Fruit fly (Drosophila melanogaster) whole organism, embryonic: Measurements from ENCODE around the gene CG14515.
A peak's percentile ranks its signal among the peaks of the same experiment; 100 is the strongest.

Experiments
- Atf6 ChIP-seq: fragments of 200-800 bp; sonication (Bioruptor generic); IDR thresholded peaks from 2 replicates; pipeline ENCODE4 v1.3.6; 2022; ENCODE audit warnings: missing biosample characterization, missing genetic modification characterization
- B-H1 ChIP-seq: fragments of 200-800 bp; sonication (Bioruptor generic); IDR thresholded peaks from 3 replicates; pipeline ENCODE4 v1.3.6; 2022; ENCODE audit warnings: missing biosample characterization, missing genetic modification characterization
- Blimp-1 ChIP-seq: fragments of 200-800 bp; sonication (Bioruptor generic); optimal IDR thresholded peaks from 3 replicates; lab custom pipeline; 2018; ENCODE audit warnings: missing biosample characterization, missing genetic modification characterization, mild to moderate bottlenecking, moderate library complexity, missing genetic modification reagents
- CG10209 ChIP-seq: fragments of 200-800 bp; sonication (Bioruptor generic); optimal IDR thresholded peaks from 3 replicates; lab custom pipeline; 2017; ENCODE audit warnings: missing biosample characterization, mild to moderate bottlenecking, missing genetic modification characterization, missing genetic modification reagents
- CG10366 ChIP-seq: fragments of 200-800 bp; sonication (Bioruptor generic); IDR thresholded peaks from 2 replicates; pipeline ENCODE4 v1.3.6; 2022; ENCODE audit warnings: missing biosample characterization, missing genetic modification characterization
- CG10654 ChIP-seq: fragments of 200-800 bp; sonication (Bioruptor generic); optimal IDR thresholded peaks from 2 replicates; lab custom pipeline; 2016; ENCODE audit warnings: missing biosample characterization, missing genetic modification characterization
- CG11093 ChIP-seq: fragments of 200-800 bp; sonication (Bioruptor generic); IDR thresholded peaks from 3 replicates; pipeline ENCODE4 v1.3.6; 2022; ENCODE audit warnings: missing biosample characterization, missing genetic modification characterization
- CG11456 ChIP-seq: fragments of 200-800 bp; sonication (Bioruptor generic); IDR thresholded peaks from 3 replicates; pipeline ENCODE4 v1.3.6; 2022; ENCODE audit warnings: missing biosample characterization, missing genetic modification characterization
- CG12071 ChIP-seq: fragments of 200-800 bp; sonication (Bioruptor generic); optimal IDR thresholded peaks from 3 replicates; lab custom pipeline; 2018; ENCODE audit warnings: missing biosample characterization, mild to moderate bottlenecking, missing genetic modification characterization
- CG14965 ChIP-seq: fragments of 200-800 bp; sonication (Bioruptor generic); optimal IDR thresholded peaks from 2 replicates; lab custom pipeline; 2016; ENCODE audit warnings: missing biosample characterization, missing genetic modification characterization, borderline replicate concordance
- CG15601 ChIP-seq: fragments of 200-800 bp; sonication (Bioruptor generic); optimal IDR thresholded peaks from 3 replicates; lab custom pipeline; 2019; ENCODE audit warnings: missing biosample characterization, mild to moderate bottlenecking, missing genetic modification characterization, moderate library complexity
- CG17359 ChIP-seq: fragments of 200-800 bp; sonication (Bioruptor generic); optimal IDR thresholded peaks from 3 replicates; lab custom pipeline; 2018; ENCODE audit warnings: missing biosample characterization, mild to moderate bottlenecking, missing genetic modification characterization, moderate library complexity
- CG17802 ChIP-seq: fragments of 200-800 bp; sonication (Bioruptor generic); optimal IDR thresholded peaks from 2 replicates; lab custom pipeline; 2018; ENCODE audit warnings: missing biosample characterization, mild to moderate bottlenecking, missing genetic modification characterization, moderate library complexity
- CG18262 ChIP-seq: fragments of 200-800 bp; optimal IDR thresholded peaks from 3 replicates; lab custom pipeline; 2019; ENCODE audit warnings: missing biosample characterization, mild to moderate bottlenecking, missing genetic modification characterization, moderate library complexity
- CG31388 ChIP-seq: fragments of 200-800 bp; sonication (Bioruptor generic); optimal IDR thresholded peaks from 2 replicates; lab custom pipeline; 2016; ENCODE audit warnings: missing biosample characterization, missing genetic modification characterization
- CG33213 ChIP-seq: fragments of 200-800 bp; sonication (Bioruptor generic); optimal IDR thresholded peaks from 3 replicates; lab custom pipeline; 2016; ENCODE audit warnings: missing biosample characterization, missing genetic modification characterization
- CG3726 ChIP-seq: fragments of 200-800 bp; sonication (Bioruptor generic); IDR thresholded peaks from 3 replicates; pipeline ENCODE4, ENCODE4 v1.3.6; 2022; ENCODE audit warnings: missing biosample characterization, missing genetic modification characterization
- CG4730 ChIP-seq: fragments of 200-800 bp; sonication (Bioruptor generic); IDR thresholded peaks from 2 replicates; pipeline ENCODE4 v1.3.6; 2022; ENCODE audit warnings: missing biosample characterization, missing genetic modification characterization
- CG6272 ChIP-seq: fragments of 200-800 bp; sonication (Bioruptor generic); IDR thresholded peaks from 2 replicates; pipeline ENCODE4 v1.3.6; 2022; ENCODE audit warnings: missing biosample characterization, missing genetic modification characterization
- CG6813 ChIP-seq: fragments of 200-800 bp; sonication (Bioruptor generic); optimal IDR thresholded peaks from 2 replicates; lab custom pipeline; 2017; ENCODE audit warnings: missing biosample characterization, missing genetic modification characterization, mild to moderate bottlenecking, moderate library complexity, missing genetic modification reagents
- CG7786 ChIP-seq: fragments of 200-800 bp; sonication (Bioruptor generic); optimal IDR thresholded peaks from 2 replicates; lab custom pipeline; 2016; ENCODE audit warnings: missing biosample characterization, missing genetic modification characterization
- CG8089 ChIP-seq: fragments of 200-800 bp; sonication (Bioruptor generic); optimal IDR thresholded peaks from 3 replicates; lab custom pipeline; 2016; ENCODE audit warnings: missing biosample characterization, missing genetic modification characterization
- Doc3 ChIP-seq: fragments of 200-800 bp; sonication (Bioruptor generic); IDR thresholded peaks from 3 replicates; pipeline ENCODE4 v1.3.6; 2022; ENCODE audit warnings: missing biosample characterization, missing genetic modification characterization; ENCODE audit not compliant: partially characterized antibody
- Drgx ChIP-seq: fragments of 200-800 bp; sonication (Bioruptor generic); IDR thresholded peaks from 2 replicates; pipeline ENCODE4 v1.3.6; 2022; ENCODE audit warnings: missing biosample characterization, missing genetic modification characterization
- Eip74EF ChIP-seq, 2 experiments: fragments of 200-800 bp in 1 of 2; fragments of >200 bp in 1 of 2; sonication (Bioruptor generic) in 1 of 2; optimal IDR thresholded peaks; 2 replicates each; lab custom pipeline; 2017 to 2019; ENCODE audit warnings: missing biosample characterization in 2 of 2, missing genetic modification characterization in 2 of 2, mild to moderate bottlenecking in 1 of 2, moderate library complexity in 1 of 2
- Hr3 ChIP-seq: fragments of 200-800 bp; sonication (Bioruptor generic); optimal IDR thresholded peaks from 3 replicates; lab custom pipeline; 2016; ENCODE audit warnings: missing biosample characterization, missing genetic modification characterization
- Hsf ChIP-seq: fragments of 200-800 bp; sonication (Bioruptor generic); optimal IDR thresholded peaks from 3 replicates; lab custom pipeline; 2016; ENCODE audit warnings: missing biosample characterization, missing genetic modification characterization
- NC2β ChIP-seq: fragments of 200-800 bp; sonication (Bioruptor generic); optimal IDR thresholded peaks from 2 replicates; lab custom pipeline; 2016; ENCODE audit warnings: missing biosample characterization, missing genetic modification characterization
- Oli ChIP-seq: fragments of 200-800 bp; sonication (Bioruptor generic); optimal IDR thresholded peaks from 2 replicates; lab custom pipeline; 2018; ENCODE audit warnings: missing biosample characterization, mild to moderate bottlenecking, missing genetic modification characterization, moderate library complexity
- Scr ChIP-seq: fragments of 200-800 bp; sonication (Bioruptor generic); IDR thresholded peaks from 2 replicates; pipeline ENCODE4 v1.3.6; 2022; ENCODE audit warnings: missing biosample characterization, missing genetic modification characterization; ENCODE audit not compliant: partially characterized antibody
- Side ChIP-seq: fragments of 200-800 bp; sonication (Bioruptor generic); optimal IDR thresholded peaks from 2 replicates; lab custom pipeline; 2016; ENCODE audit warnings: missing biosample characterization, missing genetic modification characterization
- ap ChIP-seq: fragments of 200-800 bp; sonication (Bioruptor generic); IDR thresholded peaks from 2 replicates; pipeline ENCODE4 v1.3.6; 2022; ENCODE audit warnings: missing biosample characterization, missing genetic modification characterization
- da ChIP-seq: fragments of 200-800 bp; sonication (Bioruptor generic); optimal IDR thresholded peaks from 2 replicates; lab custom pipeline; 2016; ENCODE audit warnings: missing biosample characterization, missing genetic modification characterization
- dm ChIP-seq: fragments of 200-800 bp; sonication (Bioruptor generic); optimal IDR thresholded peaks from 3 replicates; lab custom pipeline; 2016; ENCODE audit warnings: missing biosample characterization, missing genetic modification characterization
- eyg ChIP-seq: fragments of 200-800 bp; sonication (Bioruptor generic); optimal IDR thresholded peaks from 3 replicates; lab custom pipeline; 2016; ENCODE audit warnings: missing biosample characterization, missing genetic modification characterization
- fd64A ChIP-seq: fragments of 200-800 bp; sonication (Bioruptor generic); optimal IDR thresholded peaks from 3 replicates; lab custom pipeline; 2018; ENCODE audit warnings: missing biosample characterization, mild to moderate bottlenecking, missing genetic modification characterization
- fd96Cb ChIP-seq: fragments of 200-800 bp; sonication (Bioruptor generic); optimal IDR thresholded peaks from 2 replicates; lab custom pipeline; 2018; ENCODE audit warnings: missing biosample characterization, mild to moderate bottlenecking, missing genetic modification characterization, moderate library complexity
- fu2 ChIP-seq: fragments of 200-800 bp; sonication (Bioruptor generic); optimal IDR thresholded peaks from 2 replicates; lab custom pipeline; 2016; ENCODE audit warnings: missing biosample characterization, missing genetic modification characterization
- jigr1 ChIP-seq: fragments of 200-800 bp; sonication (Bioruptor generic); IDR thresholded peaks from 3 replicates; pipeline ENCODE4 v1.3.6; 2022; ENCODE audit warnings: missing biosample characterization, missing genetic modification characterization
- jing ChIP-seq: fragments of 200-800 bp; sonication (Bioruptor generic); optimal IDR thresholded peaks from 2 replicates; lab custom pipeline; 2018; ENCODE audit warnings: missing biosample characterization, mild to moderate bottlenecking, missing genetic modification characterization
- mam ChIP-seq: fragments of 200-800 bp; sonication (Bioruptor generic); optimal IDR thresholded peaks from 3 replicates; lab custom pipeline; 2016; ENCODE audit warnings: missing biosample characterization, missing genetic modification characterization
- phol ChIP-seq: fragments of 200-800 bp; sonication (Bioruptor generic); optimal IDR thresholded peaks from 3 replicates; lab custom pipeline; 2018; ENCODE audit warnings: missing biosample characterization, mild to moderate bottlenecking, missing genetic modification characterization, moderate library complexity
- run ChIP-seq: fragments of 200-800 bp; sonication (Bioruptor generic); optimal IDR thresholded peaks from 3 replicates; lab custom pipeline; 2018; ENCODE audit warnings: missing biosample characterization, mild to moderate bottlenecking, missing genetic modification characterization
- sr ChIP-seq: fragments of 200-800 bp; sonication (Bioruptor generic); IDR thresholded peaks from 3 replicates; pipeline ENCODE4 v1.3.6; 2022; ENCODE audit warnings: missing biosample characterization, missing genetic modification characterization
- tap ChIP-seq: fragments of 200-800 bp; optimal IDR thresholded peaks from 3 replicates; lab custom pipeline; 2019; ENCODE audit warnings: missing biosample characterization, mild to moderate bottlenecking, missing genetic modification characterization, moderate library complexity
- tin ChIP-seq: fragments of 200-800 bp; sonication (Bioruptor generic); optimal IDR thresholded peaks from 3 replicates; lab custom pipeline; 2016; ENCODE audit warnings: missing biosample characterization, missing genetic modification characterization
- unpg ChIP-seq: fragments of 200-800 bp; sonication (Bioruptor generic); optimal IDR thresholded peaks from 3 replicates; lab custom pipeline; 2018; ENCODE audit warnings: missing biosample characterization, mild to moderate bottlenecking, missing genetic modification characterization, moderate library complexity
- vfl ChIP-seq: fragments of 200-800 bp; sonication (Bioruptor generic); optimal IDR thresholded peaks from 2 replicates; lab custom pipeline; 2016; ENCODE audit warnings: missing biosample characterization, missing genetic modification characterization

The CG14515 gene

DNA sequence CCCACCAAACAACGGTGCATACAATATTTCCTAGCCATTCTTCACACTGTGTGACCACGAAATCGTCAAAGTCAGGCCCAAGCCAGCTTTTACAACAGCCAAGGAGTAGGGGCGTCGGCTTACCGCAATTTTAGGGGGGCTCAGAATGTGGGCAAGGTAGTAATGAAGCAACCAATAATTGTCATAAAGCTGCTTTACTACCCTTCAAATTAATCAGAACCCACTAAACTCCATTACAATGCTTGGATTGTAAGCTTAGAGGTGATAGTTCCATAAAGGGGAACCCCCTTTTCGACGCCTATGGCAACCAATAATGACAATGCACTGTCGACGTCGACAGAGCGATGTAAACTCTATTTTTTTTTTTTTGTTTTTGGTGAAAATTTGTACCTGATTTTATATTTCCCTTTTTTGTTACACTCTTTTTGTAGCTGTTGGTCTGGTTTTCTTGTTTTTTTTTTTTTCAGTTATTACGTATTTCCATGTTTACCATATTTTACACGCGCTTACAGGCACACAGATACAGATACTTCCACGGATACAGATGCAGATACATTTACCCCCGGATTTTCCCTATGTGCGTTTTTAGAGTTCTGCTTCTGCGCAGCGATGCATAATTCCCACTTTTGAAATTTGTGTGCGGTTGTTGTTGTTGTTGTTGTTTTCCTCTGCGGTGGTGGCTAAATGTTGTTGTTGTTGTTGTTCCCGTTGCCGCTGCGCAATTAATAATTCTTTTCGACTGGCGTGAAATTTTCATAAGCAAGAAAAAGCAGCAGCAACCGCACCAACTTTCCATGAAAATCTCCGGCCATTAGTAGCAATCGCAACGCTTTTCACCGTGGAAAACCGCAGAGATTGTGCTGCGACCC lies 7.5 kb downstream of the CG14515 start (continued):
- TF ChIP-seq CG12071 (GFP tag; lab: Kevin White, UChicago) (peak; percentile 76), Oli (tag; lab: Kevin White, UChicago) (peak; percentile 84), Hr3 (GFP tag; lab: Kevin White, UChicago) (peak; percentile 56), Drgx (GFP tag; lab: Robert Waterston, UW) (peak; percentile 62), CG31388 (GFP tag; lab: Kevin White, UChicago) (peak; percentile 30), jigr1 (GFP tag; lab: Robert Waterston, UW) (peak; percentile 80; the same call in 2 of the 3 replicates), CG15601 (tag; lab: Kevin White, UChicago) (peak; percentile 79), fd96Cb (tag; lab: Kevin White, UChicago) (peak; percentile 88), tap (tag; lab: Kevin White, UChicago) (peak; percentile 74), CG4730 (GFP tag; lab: Robert Waterston, UW) (peak; percentile 40), CG6813 (GFP tag; lab: Kevin White, UChicago) (peak; percentile 57), Doc3 (GFP tag; lab: Robert Waterston, UW) (no peak), Blimp-1 (GFP tag; lab: Kevin White, UChicago) (peak; percentile 84), da (GFP tag; lab: Kevin White, UChicago) (peak; percentile 43), NC2β (GFP tag; lab: Kevin White, UChicago) (peak; percentile 68), vfl (GFP tag; lab: Kevin White, UChicago) (no peak), CG11093 (GFP tag; lab: Robert Waterston, UW) (peak; percentile 79), Scr (GFP tag; lab: Robert Waterston, UW) (no peak), CG3726 (peak; percentile 72; the same call in 1 of the 3 replicates), fd64A (peak; percentile 79), CG10654 (GFP tag; lab: Kevin White, UChicago) (peak; percentile 76), CG17359 (peak; percentile 85), eyg (GFP tag; lab: Kevin White, UChicago) (peak; percentile 60), Eip74EF (GFP tag; optimal IDR thresholded peaks at IDR 0.05; lab: Kevin White, UChicago) (peak in 1 of 2 experiments; percentile 78), CG11456 (GFP tag; lab: Robert Waterston, UW) (0 out of 3 replicates have a peak, but pooled peaks have one; percentile 61), run (tag; lab: Kevin White, UChicago) (peak; percentile 65), jing (GFP tag; lab: Kevin White, UChicago) (peak; percentile 73), CG10209 (GFP tag; lab: Kevin White, UChicago) (peak; percentile 68), CG7786 (GFP tag; lab: Kevin White, UChicago) (peak; percentile 33), phol (tag; lab: Kevin White, UChicago) (peak; percentile 87), Atf6 (GFP tag; lab: Robert Waterston, UW) (no peak), dm (GFP tag; lab: Kevin White, UChicago) (peak; percentile 42), fu2 (GFP tag; lab: Kevin White, UChicago) (no peak), Side (GFP tag; lab: Kevin White, UChicago) (peak; percentile 71), B-H1 (GFP tag; lab: Robert Waterston, UW) (peak; percentile 66), Hsf (GFP tag; lab: Kevin White, UChicago) (peak; percentile 66), CG17802 (tag; lab: Kevin White, UChicago) (peak; percentile 47), tin (GFP tag; lab: Kevin White, UChicago) (peak; percentile 80), CG33213 (GFP tag; lab: Kevin White, UChicago) (peak; percentile 48), CG18262 (peak; percentile 86), CG6272 (GFP tag; lab: Robert Waterston, UW) (peak; percentile 66), sr (GFP tag; lab: Robert Waterston, UW) (peak; percentile 20; the same call in 1 of the 3 replicates), unpg (peak; percentile 85), CG10366 (GFP tag; lab: Robert Waterston, UW) (peak; percentile 76), CG8089 (peak; percentile 60), ap (GFP tag; lab: Robert Waterston, UW) (peak; percentile 68), mam (GFP tag; lab: Kevin White, UChicago) (peak; percentile 60), CG14965 (GFP tag; lab: Kevin White, UChicago) (peak; percentile 12)
